Worm (Caenorhabditis elegans): Measurements from ENCODE around the gene C10A4.7.

The C10A4.7 gene

DNA sequence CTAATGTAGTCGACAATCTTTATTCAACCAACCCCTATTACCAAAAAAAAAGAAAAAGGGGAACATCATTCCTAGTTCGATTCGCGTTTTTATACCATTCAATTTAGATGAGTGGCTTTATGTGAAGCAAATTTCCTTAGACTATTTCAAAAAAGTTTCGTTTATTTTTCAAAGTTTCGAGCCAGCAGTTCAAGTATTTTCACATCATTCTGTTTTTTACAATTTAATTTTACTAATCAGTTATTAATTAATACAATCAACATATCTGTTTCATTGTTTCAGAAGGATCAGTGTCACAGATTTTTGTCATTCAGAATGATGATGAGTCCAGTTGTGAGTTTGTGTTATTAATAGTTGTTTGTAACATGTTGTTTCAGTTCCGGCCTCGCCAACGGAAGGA, 5.4 kb downstream of the C10A4.7 start, which contains the start of gene C10A4.2:
Gene C10A4.2 (plus strand): TSS at position 301 of the 400 bp plus-strand sequence.
- TF ChIP-seq let-526 (GFP tag; IDR thresholded peaks at IDR 0.05) = no peak

DNA sequence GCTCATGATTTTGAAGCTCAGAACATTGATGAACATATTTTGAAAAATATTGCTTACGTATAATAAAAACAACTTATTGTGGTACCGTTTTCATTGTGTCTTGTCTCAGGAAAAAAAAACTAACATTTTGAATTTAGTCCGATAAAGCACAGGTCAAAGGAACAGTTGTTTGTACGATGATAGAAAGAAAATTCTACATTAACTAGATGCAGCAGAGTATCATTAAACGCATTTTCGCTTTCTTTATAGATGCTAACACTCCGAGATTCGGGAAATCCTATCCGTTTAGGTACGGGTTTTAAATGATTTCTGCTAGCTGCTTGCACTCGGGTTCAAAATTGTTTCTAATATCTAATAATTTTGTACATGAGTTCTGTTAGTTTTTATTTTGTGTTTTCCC, 6.3 kb downstream of the C10A4.7 start:
- no peak for TF ChIP-seq somi-1 (GFP tag; optimal IDR thresholded peaks at IDR 0.05)
- TF ChIP-seq ztf-28 (GFP tag; IDR thresholded peaks at IDR 0.05) = no peak
- no peak for TF ChIP-seq ceh-91 (GFP tag; IDR thresholded peaks at IDR 0.05)
- TF ChIP-seq sea-2 (GFP tag; IDR thresholded peaks at IDR 0.05) = no peak
- no peak for TF ChIP-seq ztf-6 (GFP tag; IDR thresholded peaks at IDR 0.05)
- no peak for TF ChIP-seq aptf-3 (GFP tag; IDR thresholded peaks at IDR 0.05)
- TF ChIP-seq lsy-27 (tag; optimal IDR thresholded peaks at IDR 0.05; ENCODE audit: borderline replicate concordance, insufficient read depth) = no peak
- no peak for TF ChIP-seq athp-1 (tag; optimal IDR thresholded peaks at IDR 0.05)
- TF ChIP-seq ceh-40 (GFP tag; IDR thresholded peaks at IDR 0.05) = no peak

DNA sequence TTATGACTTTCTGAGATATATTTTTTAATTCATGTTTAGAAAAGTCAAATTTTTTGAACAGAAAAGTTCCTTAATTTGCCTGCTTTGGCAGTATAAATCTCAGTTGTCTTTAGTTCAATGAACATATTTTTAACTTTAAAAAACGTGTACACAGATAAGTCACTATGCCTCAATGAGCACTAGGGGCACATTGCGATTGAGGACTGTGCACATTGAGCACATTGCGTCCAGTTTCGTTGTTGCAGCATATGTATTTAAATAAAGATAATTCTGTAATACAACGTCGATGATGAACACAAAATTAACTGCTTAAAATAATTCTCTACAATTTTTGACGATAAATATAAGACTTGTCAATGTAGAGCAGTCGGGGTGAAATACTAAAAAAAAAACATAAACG, 7.6 kb downstream of the C10A4.7 start:
- TF ChIP-seq snpc-3.4 (tag; optimal IDR thresholded peaks at IDR 0.05) (no peak), ztf-6 (GFP tag; IDR thresholded peaks at IDR 0.05) (no peak), snpc-1.3 (tag; optimal IDR thresholded peaks at IDR 0.05; ENCODE audit: insufficient read depth) (no peak), tbp1 (GFP tag; optimal IDR thresholded peaks at IDR 0.05) (no peak), attf-3 (GFP tag; conservative IDR thresholded peaks at IDR 0.05) (no peak), mel-28 (tag; optimal IDR thresholded peaks at IDR 0.05; ENCODE audit: borderline replicate concordance) (no peak), pha-4 (tag; optimal IDR thresholded peaks at IDR 0.05) (no peak), nhr-120 (GFP tag; IDR thresholded peaks at IDR 0.05) (no peak), Y53G8AR.9 (GFP tag; conservative IDR thresholded peaks at IDR 0.05) (no peak), T07F8.4 (tag; optimal IDR thresholded peaks at IDR 0.05) (no peak), die-1 (tag; optimal IDR thresholded peaks at IDR 0.05) (no peak), ceh-91 (GFP tag; IDR thresholded peaks at IDR 0.05) (no peak), egrh-3 (GFP tag; IDR thresholded peaks at IDR 0.05) (no peak), K12H6.12 (tag; optimal IDR thresholded peaks at IDR 0.05) (no peak), ztf-3 (GFP tag; optimal IDR thresholded peaks at IDR 0.05) (no peak)

- TF ChIP-seq xnd-1 (tag; optimal IDR thresholded peaks at IDR 0.05) = no peak
- no peak for TF ChIP-seq hlh-26 (GFP tag; conservative IDR thresholded peaks at IDR 0.05)
- TF ChIP-seq madf-8 (GFP tag; conservative IDR thresholded peaks at IDR 0.05) = no peak
These were observed 9.9 kb downstream of the C10A4.7 start, which contains the start of gene C10A4.3 for ce11 chrX:7405393-7405792. TSS of gene C10A4.3 (plus strand) at chrX:7405693.

DNA sequence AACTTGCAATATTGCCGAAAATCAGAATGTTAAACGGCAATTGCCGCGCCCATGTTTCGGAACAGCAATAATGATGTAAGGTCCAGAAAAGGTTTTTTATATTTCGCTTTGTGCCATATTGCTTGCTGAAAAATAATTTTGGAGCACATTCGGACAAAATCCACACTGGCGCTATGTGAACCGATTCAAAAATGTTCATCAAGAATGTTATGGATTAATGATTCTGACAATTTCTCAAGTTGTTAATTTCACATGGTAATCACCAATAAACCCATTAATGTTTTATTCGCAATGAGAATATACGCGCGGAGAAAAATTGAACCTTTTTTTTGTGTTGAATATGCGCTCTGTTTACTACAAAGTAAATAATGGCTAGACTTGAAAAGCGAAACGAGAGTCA, 10.8 kb downstream of the C10A4.7 start:
- TF ChIP-seq hsf-1 (GFP tag; IDR thresholded peaks at IDR 0.05) = no peak
- TF ChIP-seq let-607 (tag; optimal IDR thresholded peaks at IDR 0.05) = no peak
- no peak for TF ChIP-seq B0336.3 (GFP tag; IDR thresholded peaks at IDR 0.05)

ce11 chrX:7400788-7401187, 14.5 kb downstream of the C10A4.7 start, which contains the start of gene C10A4.4:
TSS of gene C10A4.4 (plus strand) at chrX:7401088.
- no peak for TF ChIP-seq dpl-1 (GFP tag; optimal IDR thresholded peaks at IDR 0.05)
- TF ChIP-seq ceh-27 (GFP tag; optimal IDR thresholded peaks at IDR 0.05) = no peak
